Fruit fly (Drosophila melanogaster): ENCODE results near the gene Tim8.

The Tim8 gene

dm6 chrX:11351351-11351750 lies 16.9 kb upstream of the Tim8 start:
- TF ChIP-seq rgr (GFP tag; optimal IDR thresholded peaks at IDR 0.05) (peak; percentile 96), sv (GFP tag; optimal IDR thresholded peaks at IDR 0.05) (peak; percentile 79), h (GFP tag; optimal IDR thresholded peaks at IDR 0.05) (peak; percentile 95), Hr83 (GFP tag; optimal IDR thresholded peaks at IDR 0.05; ENCODE audit: poor library complexity, severe bottlenecking) (peak; percentile 93), pan (optimal IDR thresholded peaks at IDR 0.05) (no peak), Jra (GFP tag; optimal IDR thresholded peaks at IDR 0.05) (peak; percentile 71), Abd-B (GFP tag; optimal IDR thresholded peaks at IDR 0.05) (no peak), Sp1 (GFP tag; optimal IDR thresholded peaks at IDR 0.05) (peak; percentile 86), psq (GFP tag; optimal IDR thresholded peaks at IDR 0.05) (peak; percentile 81), Hr78 (GFP tag; optimal IDR thresholded peaks at IDR 0.05) (no peak), Mio (GFP tag; optimal IDR thresholded peaks at IDR 0.05) (peak; percentile 81), foxo (GFP tag; optimal IDR thresholded peaks at IDR 0.05) (peak; percentile 46 to 96), Hnf4 (GFP tag; optimal IDR thresholded peaks at IDR 0.05) (peak; percentile 93), ey (GFP tag; optimal IDR thresholded peaks at IDR 0.05) (peak; percentile 95), br (GFP tag; optimal IDR thresholded peaks at IDR 0.05) (peak; percentile 93), Vsx2 (GFP tag; optimal IDR thresholded peaks at IDR 0.05; ENCODE audit: partially characterized antibody) (no peak), dmrt93B (GFP tag; optimal IDR thresholded peaks at IDR 0.05) (peak; percentile 88), sage (GFP tag; optimal IDR thresholded peaks at IDR 0.05) (peak; percentile 77), woc (GFP tag; optimal IDR thresholded peaks at IDR 0.05) (peak; percentile 84), dl (GFP tag; optimal IDR thresholded peaks at IDR 0.05; ENCODE audit: insufficient read depth in 1 of 2, partially characterized antibody in 2 of 2) (no peak), tai (GFP tag; optimal IDR thresholded peaks at IDR 0.05) (no peak), Dif (GFP tag; optimal IDR thresholded peaks at IDR 0.05; ENCODE audit: partially characterized antibody) (no peak), CG9705 (GFP tag; optimal IDR thresholded peaks at IDR 0.05) (peak; percentile 80), CG32264 (GFP tag; optimal IDR thresholded peaks at IDR 0.05) (peak; percentile 83), dsf (GFP tag; optimal IDR thresholded peaks at IDR 0.05; ENCODE audit: borderline replicate concordance) (no peak), HLH106 (tag; optimal IDR thresholded peaks at IDR 0.05) (peak; percentile 92), fru (GFP tag; optimal IDR thresholded peaks at IDR 0.05) (peak; percentile 92), GATAd (GFP tag; optimal IDR thresholded peaks at IDR 0.05) (peak; percentile 48), OdsH (GFP tag; optimal IDR thresholded peaks at IDR 0.05) (peak; percentile 91), Myc (optimal IDR thresholded peaks at IDR 0.05) (no peak), lola (GFP tag; optimal IDR thresholded peaks at IDR 0.05) (no peak), usp (GFP tag; optimal IDR thresholded peaks at IDR 0.05) (no peak), N (GFP tag; optimal IDR thresholded peaks at IDR 0.05) (no peak), Rel (GFP tag; optimal IDR thresholded peaks at IDR 0.05) (no peak), Rel (tag; optimal IDR thresholded peaks at IDR 0.05) (peak; percentile 72), Dfd (GFP tag; optimal IDR thresholded peaks at IDR 0.05) (no peak), CrebA (GFP tag; optimal IDR thresholded peaks at IDR 0.05; ENCODE audit: borderline replicate concordance) (no peak), brk (GFP tag; optimal IDR thresholded peaks at IDR 0.05) (no peak), jim (GFP tag; optimal IDR thresholded peaks at IDR 0.05) (peak; percentile 68)

dm6 chrX:11355708-11356174 lies 12.5 kb upstream of the Tim8 start, which contains the start of gene dsh:
TSS of gene dsh (plus strand) at chrX:11355881.
- no peak for TF ChIP-seq ey (GFP tag; optimal IDR thresholded peaks at IDR 0.05)
- TF ChIP-seq foxo (GFP tag; optimal IDR thresholded peaks at IDR 0.05): peak in 1 of 2 experiments; percentile 41
- TF ChIP-seq psq (GFP tag; optimal IDR thresholded peaks at IDR 0.05): peak; percentile 8
- peak; percentile 4 for TF ChIP-seq Sp1 (GFP tag; optimal IDR thresholded peaks at IDR 0.05)

- no peak for TF ChIP-seq fru (GFP tag; optimal IDR thresholded peaks at IDR 0.05)
Observed at dm6 chrX:11356648-11357047, 11.6 kb upstream of the Tim8 start.

Measured in whole organism, wandering third instar larva.